Fruit fly (Drosophila melanogaster): Measurements from ENCODE around the gene Taf4.

DNA sequence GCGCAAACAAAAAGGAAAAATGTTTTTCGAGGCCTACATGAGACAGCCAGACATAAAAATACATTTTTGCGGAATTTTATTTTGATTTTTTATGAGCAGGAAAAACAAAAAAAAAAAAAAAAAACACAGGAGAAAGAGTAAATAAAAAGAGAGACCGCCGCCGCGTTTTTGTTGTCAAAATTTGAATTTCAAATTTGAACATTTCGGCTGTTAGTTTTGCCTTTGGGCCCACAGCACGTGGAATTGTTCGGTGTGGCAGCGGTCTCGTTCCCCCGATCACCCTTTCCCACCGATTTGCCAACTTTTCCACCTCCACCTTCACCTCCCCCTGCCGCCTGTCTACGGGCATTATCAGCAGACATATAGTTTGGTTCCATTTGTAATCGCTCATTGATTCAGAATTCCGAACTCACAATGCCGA is 43.8 kb downstream of the Taf4 start:
- TF ChIP-seq GATAe (GFP tag; conservative IDR thresholded peaks at IDR 0.05) (peak; percentile 60; the same call in 1 of the 2 replicates), ash1 (GFP tag; optimal IDR thresholded peaks at IDR 0.05) (no peak), Lim3 (GFP tag; IDR thresholded peaks at IDR 0.05) (no peak), org-1 (GFP tag; optimal IDR thresholded peaks at IDR 0.05) (no peak), ttk (GFP tag; IDR thresholded peaks at IDR 0.05) (no peak)

All from whole organism, embryonic.